Worm (Caenorhabditis elegans) whole organism, dauer: ENCODE data around the gene cwf-19L1.
"Not testable (repeated sequence)": the region's sequence is repeated elsewhere in the genome, so short reads cannot be mapped to it uniquely, and the experiment has no call there.

Experiments
- unc-62 ChIP-seq: sonication (generic microtip); optimal IDR thresholded peaks from 2 replicates; lab custom pipeline; 2017; ENCODE audit warnings: missing biosample characterization, missing genetic modification reagents, missing genetic modification characterization

cwf-19L1 gene

ce11 chrV:6107474-6107873, at the start of gene cwf-19L1:
Gene cwf-19L1 (plus strand): TSS chrV:6107828.
- TF ChIP-seq unc-62, result no peak

ce11 chrV:6063330-6063729, 44.3 kb upstream of the cwf-19L1 start, which contains the start of gene Y38A10A.2:
Gene Y38A10A.2 (minus strand): TSS chrV:6063430.
- TF ChIP-seq unc-62, result no peak

- TF ChIP-seq unc-62, result no peak
Measured at ce11 chrV:6067112-6067511, 40.5 kb upstream of the cwf-19L1 start, which contains the start of gene srh-10. Gene srh-10 (minus strand): TSS chrV:6067140.

- TF ChIP-seq unc-62, result not testable (repeated sequence)
Measured at ce11 chrV:6069968-6070367, 37.7 kb upstream of the cwf-19L1 start, which contains the start of gene fbxa-214. Gene fbxa-214 (minus strand): TSS chrV:6070068.

- TF ChIP-seq unc-62, result no peak
Measured at ce11 chrV:6095829-6096228, 11.8 kb upstream of the cwf-19L1 start, which contains the start of gene Y38A10A.7. Gene Y38A10A.7 (plus strand): TSS chrV:6096197.

- no peak for TF ChIP-seq unc-62
Measured at ce11 chrV:6096559-6097155, 11.0 kb upstream of the cwf-19L1 start, which contains the start of gene smut-1. Gene smut-1 (plus strand): TSS chrV:6097105.

ce11 chrV:6098755-6099155, 8.9 kb upstream of the cwf-19L1 start:
- TF ChIP-seq unc-62, result no peak

- TF ChIP-seq unc-62, result no peak
Measured at ce11 chrV:6099634-6100033, 8.0 kb upstream of the cwf-19L1 start.

- TF ChIP-seq unc-62, result no peak
Measured at ce11 chrV:6100492-6101004, 7.1 kb upstream of the cwf-19L1 start, which contains the start of gene crt-1. Gene crt-1 (minus strand): TSS chrV:6100542.

- no peak for TF ChIP-seq unc-62
Measured at ce11 chrV:6101243-6101898, 6.3 kb upstream of the cwf-19L1 start.

ce11 chrV:6103429-6103828, 4.2 kb upstream of the cwf-19L1 start, which contains the start of gene Y38A10A.11:
Gene Y38A10A.11 (minus strand): TSS chrV:6103529.
- no peak for TF ChIP-seq unc-62

- no peak for TF ChIP-seq unc-62
Measured at ce11 chrV:6105374-6105773, 2.3 kb upstream of the cwf-19L1 start, which contains the start of gene atf-8. Gene atf-8 (plus strand): TSS chrV:6105607.

- no peak for TF ChIP-seq unc-62
Measured at ce11 chrV:6110533-6110932, 2.9 kb downstream of the cwf-19L1 start, which contains the start of gene F17A9.4. Gene F17A9.4 (minus strand): TSS chrV:6110629.

ce11 chrV:6112823-6113222, 5.2 kb downstream of the cwf-19L1 start, which contains the start of gene F17A9.5:
Gene F17A9.5 (minus strand): TSS chrV:6112997.
- TF ChIP-seq unc-62, result no peak

- TF ChIP-seq unc-62, result no peak
Measured at ce11 chrV:6117013-6117412, 9.4 kb downstream of the cwf-19L1 start.

- TF ChIP-seq unc-62, result no peak
Measured at ce11 chrV:6120156-6120879, 12.7 kb downstream of the cwf-19L1 start, which contains the start of gene ceh-49. Gene ceh-49 (minus strand): TSS chrV:6120206.

- TF ChIP-seq unc-62, result no peak
Measured at ce11 chrV:6121659-6122058, 14.0 kb downstream of the cwf-19L1 start.
